1 fruit fly cellular context compared by ENCODE assay signal in genomic region chr3L:1488592-1489183, dm6.
A peak's percentile ranks its signal among the peaks of the same experiment; 100 is the strongest.
TF ChIP-seq lines count a peak whose summit lies in the region.

No protein-coding gene starts in this region.

TF ChIP-seq in whole organism, embryonic, 481 proteins besides CTCF, POLR2A, EP300 and RAD21 (continued from another document and continues in another):
- TF ChIP-seq CG3847 (GFP tag; IDR thresholded peaks at IDR 0.05; lab: Robert Waterston, UW) (no peak), Side (GFP tag; optimal IDR thresholded peaks at IDR 0.05; lab: Kevin White, UChicago) (no peak), CG10147 (GFP tag; optimal IDR thresholded peaks at IDR 0.05; lab: Kevin White, UChicago) (no peak), CG17829 (tag; optimal IDR thresholded peaks at IDR 0.05; lab: Kevin White, UChicago) (no peak), nerfin-1 (tag; optimal IDR thresholded peaks at IDR 0.05; lab: Kevin White, UChicago) (peak; percentile 85), CG34422 (GFP tag; IDR thresholded peaks at IDR 0.05; lab: Robert Waterston, UW) (no peak), jing (GFP tag; optimal IDR thresholded peaks at IDR 0.05; lab: Kevin White, UChicago) (no peak), mam (GFP tag; optimal IDR thresholded peaks at IDR 0.05; lab: Kevin White, UChicago) (no peak), CG5180 (GFP tag; optimal IDR thresholded peaks at IDR 0.05; lab: Kevin White, UChicago) (no peak), CG2199 (GFP tag; IDR thresholded peaks at IDR 0.05; lab: Robert Waterston, UW) (peak; percentile 81), ato (GFP tag; IDR thresholded peaks at IDR 0.05; lab: Robert Waterston, UW; ENCODE audit: partially characterized antibody) (peak; percentile 76), usp (GFP tag; optimal IDR thresholded peaks at IDR 0.05; lab: Kevin White, UChicago) (no peak), Rfx (GFP tag; IDR thresholded peaks at IDR 0.05; lab: Robert Waterston, UW) (no peak; the same call in 1 of the 2 replicates), CG13123 (GFP tag; optimal IDR thresholded peaks at IDR 0.05; lab: Kevin White, UChicago) (no peak), hth (optimal IDR thresholded peaks at IDR 0.05; lab: Kevin White, UChicago) (no peak), prd (optimal IDR thresholded peaks at IDR 0.05; lab: Kevin White, UChicago) (no peak), prd (GFP tag; IDR thresholded peaks at IDR 0.05; lab: Robert Waterston, UW) (no peak), CG8944 (GFP tag; optimal IDR thresholded peaks at IDR 0.05; lab: Kevin White, UChicago) (no peak), HLHmδ (GFP tag; optimal IDR thresholded peaks at IDR 0.05; lab: Kevin White, UChicago) (no peak), CG6654 (GFP tag; optimal IDR thresholded peaks at IDR 0.05; lab: Kevin White, UChicago) (no peak), CG13894 (tag; optimal IDR thresholded peaks at IDR 0.05; lab: Kevin White, UChicago) (peak; percentile 45), D (optimal IDR thresholded peaks at IDR 0.05; lab: Kevin White, UChicago) (no peak), D (GFP tag; optimal IDR thresholded peaks at IDR 0.05; lab: Kevin White, UChicago) (no peak), Ada2b (GFP tag; IDR thresholded peaks at IDR 0.05; lab: Robert Waterston, UW) (no peak), MESR4 (GFP tag; optimal IDR thresholded peaks at IDR 0.05; lab: Kevin White, UChicago) (no peak), btn (GFP tag; optimal IDR thresholded peaks at IDR 0.05; lab: Kevin White, UChicago) (no peak), slou (GFP tag; optimal IDR thresholded peaks at IDR 0.05; lab: Kevin White, UChicago) (no peak), lilli (GFP tag; optimal IDR thresholded peaks at IDR 0.05; lab: Kevin White, UChicago) (no peak), zen2 (GFP tag; IDR thresholded peaks at IDR 0.05; lab: Robert Waterston, UW; ENCODE audit: partially characterized antibody) (peak; percentile 56; the same call in 2 of the 3 replicates), kni (GFP tag; optimal IDR thresholded peaks at IDR 0.05; lab: Kevin White, UChicago) (no peak), Sox100B (GFP tag; optimal IDR thresholded peaks at IDR 0.05; lab: Kevin White, UChicago) (no peak), CG32532 (GFP tag; IDR thresholded peaks at IDR 0.05; lab: Robert Waterston, UW) (no peak), run (tag; optimal IDR thresholded peaks at IDR 0.05; lab: Kevin White, UChicago) (no peak), GATAe (GFP tag; conservative IDR thresholded peaks at IDR 0.05; lab: Robert Waterston, UW) (no peak), trem (tag; optimal IDR thresholded peaks at IDR 0.05; lab: Kevin White, UChicago) (no peak), CG31441 (GFP tag; IDR thresholded peaks at IDR 0.05; lab: Robert Waterston, UW) (no peak), eyg (GFP tag; optimal IDR thresholded peaks at IDR 0.05; lab: Kevin White, UChicago) (no peak), Oli (tag; optimal IDR thresholded peaks at IDR 0.05; lab: Kevin White, UChicago) (no peak), HmgD (GFP tag; optimal IDR thresholded peaks at IDR 0.05; lab: Kevin White, UChicago) (no peak), Pdp1 (GFP tag; optimal IDR thresholded peaks at IDR 0.05; lab: Kevin White, UChicago) (no peak), CG31365 (tag; optimal IDR thresholded peaks at IDR 0.05; lab: Kevin White, UChicago) (no peak), schlank (tag; optimal IDR thresholded peaks at IDR 0.05; lab: Kevin White, UChicago) (no peak), PHDP (tag; optimal IDR thresholded peaks at IDR 0.05; lab: Kevin White, UChicago) (peak; percentile 14), tin (GFP tag; optimal IDR thresholded peaks at IDR 0.05; lab: Kevin White, UChicago) (no peak), tio (GFP tag; optimal IDR thresholded peaks at IDR 0.05; lab: Kevin White, UChicago) (no peak), Ptx1 (GFP tag; IDR thresholded peaks at IDR 0.05; lab: Robert Waterston, UW) (no peak), HLH4C (GFP tag; IDR thresholded peaks at IDR 0.05; lab: Robert Waterston, UW; ENCODE audit: partially characterized antibody) (peak; percentile 71), bbx (GFP tag; IDR thresholded peaks at IDR 0.05; lab: Robert Waterston, UW; ENCODE audit: partially characterized antibody) (peak; percentile 91), chm (GFP tag; IDR thresholded peaks at IDR 0.05; lab: Robert Waterston, UW) (0 out of 2 replicates have a peak, but pooled peaks have one; percentile 35), Ets97D (GFP tag; optimal IDR thresholded peaks at IDR 0.05; lab: Kevin White, UChicago) (no peak), CG18599 (GFP tag; optimal IDR thresholded peaks at IDR 0.05; lab: Kevin White, UChicago) (no peak), CG8290 (GFP tag; optimal IDR thresholded peaks at IDR 0.05; lab: Kevin White, UChicago) (no peak), CG8290 (tag; optimal IDR thresholded peaks at IDR 0.05; lab: Kevin White, UChicago) (peak in 1 of 2 experiments; percentile 52), fd64A (GFP tag; optimal IDR thresholded peaks at IDR 0.05; lab: Kevin White, UChicago) (no peak), Dip2 (GFP tag; IDR thresholded peaks at IDR 0.05; lab: Robert Waterston, UW) (no peak), CG12071 (GFP tag; optimal IDR thresholded peaks at IDR 0.05; lab: Kevin White, UChicago) (no peak), CG12104 (GFP tag; optimal IDR thresholded peaks at IDR 0.05; lab: Kevin White, UChicago) (no peak), CG7271 (tag; optimal IDR thresholded peaks at IDR 0.05; lab: Kevin White, UChicago) (no peak), CG30403 (GFP tag; optimal IDR thresholded peaks at IDR 0.05; lab: Kevin White, UChicago) (no peak), ttk (GFP tag; IDR thresholded peaks at IDR 0.05; lab: Robert Waterston, UW) (no peak), ems (GFP tag; optimal IDR thresholded peaks at IDR 0.05; lab: Kevin White, UChicago) (no peak), esg (GFP tag; conservative IDR thresholded peaks at IDR 0.05; lab: Robert Waterston, UW) (no peak), odd (GFP tag; optimal IDR thresholded peaks at IDR 0.05; lab: Kevin White, UChicago) (no peak), CG3407 (GFP tag; optimal IDR thresholded peaks at IDR 0.05; lab: Kevin White, UChicago) (no peak), Nf-YA (GFP tag; IDR thresholded peaks at IDR 0.05; lab: Robert Waterston, UW) (0 out of 2 replicates have a peak, but pooled peaks have one; percentile 23), Lpt (GFP tag; optimal IDR thresholded peaks at IDR 0.05; lab: Kevin White, UChicago) (no peak), Atf3 (GFP tag; optimal IDR thresholded peaks at IDR 0.05; lab: Kevin White, UChicago) (no peak), CG15073 (GFP tag; optimal IDR thresholded peaks at IDR 0.05; lab: Kevin White, UChicago) (no peak), TFAM (GFP tag; optimal IDR thresholded peaks at IDR 0.05; lab: Kevin White, UChicago) (no peak), cato (GFP tag; optimal IDR thresholded peaks at IDR 0.05; lab: Kevin White, UChicago; ENCODE audit: borderline replicate concordance) (no peak), CG5953 (GFP tag; IDR thresholded peaks at IDR 0.05; lab: Robert Waterston, UW) (no peak), CG4707 (GFP tag; optimal IDR thresholded peaks at IDR 0.05; lab: Kevin White, UChicago) (peak; percentile 95), gcm2 (GFP tag; optimal IDR thresholded peaks at IDR 0.05; lab: Kevin White, UChicago) (no peak), D19A (tag; optimal IDR thresholded peaks at IDR 0.05; lab: Kevin White, UChicago) (no peak), Vsx1 (GFP tag; optimal IDR thresholded peaks at IDR 0.05; lab: Kevin White, UChicago) (no peak), Dp (GFP tag; optimal IDR thresholded peaks at IDR 0.05; lab: Kevin White, UChicago) (no peak), CG4360 (GFP tag; IDR thresholded peaks at IDR 0.05; lab: Robert Waterston, UW) (no peak), Neu2 (GFP tag; optimal IDR thresholded peaks at IDR 0.05; lab: Kevin White, UChicago; ENCODE audit: borderline replicate concordance) (no peak), bigmax (GFP tag; optimal IDR thresholded peaks at IDR 0.05; lab: Kevin White, UChicago) (no peak), sob (GFP tag; IDR thresholded peaks at IDR 0.05; lab: Robert Waterston, UW) (no peak), CG14860 (GFP tag; IDR thresholded peaks at IDR 0.05; lab: Robert Waterston, UW; ENCODE audit: partially characterized antibody) (peak; percentile 71), fd96Cb (tag; optimal IDR thresholded peaks at IDR 0.05; lab: Kevin White, UChicago) (no peak), Hr51 (GFP tag; optimal IDR thresholded peaks at IDR 0.05; lab: Kevin White, UChicago) (no peak), CG2120 (GFP tag; optimal IDR thresholded peaks at IDR 0.05; lab: Kevin White, UChicago) (peak; percentile 1), Antp (GFP tag; optimal IDR thresholded peaks at IDR 0.05; lab: Kevin White, UChicago) (no peak), Hmr (GFP tag; optimal IDR thresholded peaks at IDR 0.05; lab: Kevin White, UChicago) (no peak), CG15601 (tag; optimal IDR thresholded peaks at IDR 0.05; lab: Kevin White, UChicago) (no peak), zen (tag; optimal IDR thresholded peaks at IDR 0.05; lab: Kevin White, UChicago) (no peak), org-1 (GFP tag; optimal IDR thresholded peaks at IDR 0.05; lab: Kevin White, UChicago) (no peak), en (GFP tag; optimal IDR thresholded peaks at IDR 0.05; lab: Kevin White, UChicago) (no peak), pum (GFP tag; optimal IDR thresholded peaks at IDR 0.05; lab: Kevin White, UChicago) (no peak), lov (optimal IDR thresholded peaks at IDR 0.05; lab: Kevin White, UChicago) (no peak), lov (GFP tag; IDR thresholded peaks at IDR 0.05; lab: Robert Waterston, UW) (no peak), CG1832 (GFP tag; optimal IDR thresholded peaks at IDR 0.05; lab: Kevin White, UChicago) (no peak), jumu (GFP tag; optimal IDR thresholded peaks at IDR 0.05; lab: Kevin White, UChicago) (no peak), sqz (GFP tag; optimal IDR thresholded peaks at IDR 0.05; lab: Kevin White, UChicago) (peak; percentile 51), Opbp (GFP tag; IDR thresholded peaks at IDR 0.05; lab: Robert Waterston, UW; ENCODE audit: partially characterized antibody) (peak; percentile 86), seq (GFP tag; IDR thresholded peaks at IDR 0.05; lab: Robert Waterston, UW) (no peak), inv (GFP tag; IDR thresholded peaks at IDR 0.05; lab: Robert Waterston, UW; ENCODE audit: partially characterized antibody) (peak; percentile 58), CG7357 (GFP tag; IDR thresholded peaks at IDR 0.05; lab: Robert Waterston, UW) (no peak), tx (GFP tag; optimal IDR thresholded peaks at IDR 0.05; lab: Kevin White, UChicago) (no peak), CG31224 (GFP tag; IDR thresholded peaks at IDR 0.05; lab: Robert Waterston, UW) (no peak), CG6254 (GFP tag; optimal IDR thresholded peaks at IDR 0.05; lab: Kevin White, UChicago) (no peak), Sox102F (GFP tag; optimal IDR thresholded peaks at IDR 0.05; lab: Kevin White, UChicago) (no peak), h (optimal IDR thresholded peaks at IDR 0.05; lab: Kevin White, UChicago) (no peak), dmrt11E (tag; optimal IDR thresholded peaks at IDR 0.05; lab: Kevin White, UChicago) (no peak), CG12236 (GFP tag; optimal IDR thresholded peaks at IDR 0.05; lab: Kevin White, UChicago) (no peak), CG6813 (GFP tag; optimal IDR thresholded peaks at IDR 0.05; lab: Kevin White, UChicago) (peak; percentile 13), tgo (GFP tag; IDR thresholded peaks at IDR 0.05; lab: Robert Waterston, UW) (no peak), chif (GFP tag; optimal IDR thresholded peaks at IDR 0.05; lab: Kevin White, UChicago) (no peak), sens (GFP tag; lab: Kevin White, UChicago) (peak; percentile 81), CG7928 (GFP tag; optimal IDR thresholded peaks at IDR 0.05; lab: Kevin White, UChicago) (no peak), Blimp-1 (GFP tag; optimal IDR thresholded peaks at IDR 0.05; lab: Kevin White, UChicago) (no peak), CG18619 (GFP tag; optimal IDR thresholded peaks at IDR 0.05; lab: Kevin White, UChicago) (no peak), CG18764 (GFP tag; optimal IDR thresholded peaks at IDR 0.05; lab: Kevin White, UChicago) (no peak), fu2 (GFP tag; optimal IDR thresholded peaks at IDR 0.05; lab: Kevin White, UChicago) (no peak), grn (GFP tag; optimal IDR thresholded peaks at IDR 0.05; lab: Kevin White, UChicago) (no peak), ftz-f1 (GFP tag; optimal IDR thresholded peaks at IDR 0.05; lab: Kevin White, UChicago) (peak; percentile 41), Dref (GFP tag; IDR thresholded peaks at IDR 0.05; lab: Robert Waterston, UW) (no peak), CG2889 (GFP tag; IDR thresholded peaks at IDR 0.05; lab: Robert Waterston, UW) (no peak), pnt (GFP tag; optimal IDR thresholded peaks at IDR 0.05; lab: Kevin White, UChicago) (no peak), Camta (GFP tag; optimal IDR thresholded peaks at IDR 0.05; lab: Kevin White, UChicago) (no peak), pita (GFP tag; optimal IDR thresholded peaks at IDR 0.05; lab: Kevin White, UChicago) (no peak), sd (tag; optimal IDR thresholded peaks at IDR 0.05; lab: Kevin White, UChicago) (peak; percentile 88), onecut (GFP tag; IDR thresholded peaks at IDR 0.05; lab: Robert Waterston, UW) (peak; percentile 69), wor (GFP tag; IDR thresholded peaks at IDR 0.05; lab: Robert Waterston, UW) (no peak), NfI (GFP tag; optimal IDR thresholded peaks at IDR 0.05; lab: Kevin White, UChicago) (no peak), sim (GFP tag; IDR thresholded peaks at IDR 0.05; lab: Robert Waterston, UW) (no peak), CG17361 (GFP tag; IDR thresholded peaks at IDR 0.05; lab: Robert Waterston, UW) (no peak), CoRest (tag; optimal IDR thresholded peaks at IDR 0.05; lab: Kevin White, UChicago) (no peak), CG12744 (GFP tag; optimal IDR thresholded peaks at IDR 0.05; lab: Kevin White, UChicago) (no peak), ab (GFP tag; optimal IDR thresholded peaks at IDR 0.05; lab: Kevin White, UChicago) (no peak), Dll (GFP tag; IDR thresholded peaks at IDR 0.05; lab: Robert Waterston, UW; ENCODE audit: partially characterized antibody) (peak; percentile 52; the same call in 2 of the 4 replicates), Gug (GFP tag; IDR thresholded peaks at IDR 0.05; lab: Robert Waterston, UW) (no peak), luna (GFP tag; optimal IDR thresholded peaks at IDR 0.05; lab: Kevin White, UChicago) (no peak), B-H1 (GFP tag; IDR thresholded peaks at IDR 0.05; lab: Robert Waterston, UW) (no peak; the same call in 2 of the 3 replicates), CG4820 (GFP tag; optimal IDR thresholded peaks at IDR 0.05; lab: Kevin White, UChicago) (no peak), cas (GFP tag; IDR thresholded peaks at IDR 0.05; lab: Robert Waterston, UW) (no peak)
